Worm (Caenorhabditis elegans) whole organism, midembryonic: ENCODE results near the gene fem-1.

Source experiments
- T22C8.4 ChIP-seq: fragments of 200-800 bp; sonication (Bioruptor generic); IDR thresholded peaks from 2 replicates; pipeline ENCODE4 v1.3.6; 2022; ENCODE audit warnings: missing genetic modification characterization, missing compliant biosample characterization
- cog-1 ChIP-seq: sonication (generic microtip); optimal IDR thresholded peaks from 2 replicates; lab custom pipeline; 2016; ENCODE audit warnings: missing genetic modification characterization, missing compliant biosample characterization
- flt-1 ChIP-seq: fragments of 200-800 bp; sonication (Bioruptor generic); IDR thresholded peaks from 2 replicates; pipeline ENCODE4 v1.3.6; 2022; ENCODE audit warnings: missing genetic modification characterization, missing compliant biosample characterization
- klf-2 ChIP-seq: fragments of 200-800 bp; sonication (Bioruptor generic); conservative IDR thresholded peaks from 2 replicates; pipeline ENCODE4 v1.3.6; 2022; ENCODE audit warnings: missing genetic modification reagents, missing genetic modification characterization, missing compliant biosample characterization
- med-1 ChIP-seq: sonication (generic microtip); optimal IDR thresholded peaks from 2 replicates; lab custom pipeline; 2017; ENCODE audit warnings: missing genetic modification characterization, mild to moderate bottlenecking, missing compliant biosample characterization, antibody characterized with exemption, missing genetic modification reagents; ENCODE audit not compliant: insufficient read depth
- ref-1 ChIP-seq: fragments of 200-800 bp; sonication (Bioruptor generic); conservative IDR thresholded peaks from 2 replicates; pipeline ENCODE4 v1.3.6; 2022; ENCODE audit warnings: missing genetic modification reagents, missing genetic modification characterization, missing compliant biosample characterization
- tab-1 ChIP-seq: fragments of 200-800 bp; sonication (Bioruptor generic); IDR thresholded peaks from 2 replicates; pipeline ENCODE4 v1.3.6; 2022; ENCODE audit warnings: missing genetic modification characterization, missing compliant biosample characterization
- ztf-23 ChIP-seq: fragments of 200-800 bp; sonication (Bioruptor generic); IDR thresholded peaks from 2 replicates; pipeline ENCODE4 v1.3.6; 2022; ENCODE audit warnings: missing genetic modification reagents, missing genetic modification characterization, missing compliant biosample characterization
- ztf-29 ChIP-seq: fragments of 200-800 bp; sonication (Bioruptor generic); IDR thresholded peaks from 2 replicates; pipeline ENCODE4 v1.3.6; 2022; ENCODE audit warnings: missing genetic modification reagents, missing genetic modification characterization, missing compliant biosample characterization

The fem-1 gene

ce11 chrIV:5534596-5534995 lies 3.2 kb downstream of the fem-1 start:
- TF ChIP-seq flt-1 (GFP tag; lab: Robert Waterston, UW) (no peak), klf-2 (GFP tag; lab: Robert Waterston, UW) (no peak), ref-1 (no peak), med-1 (GFP tag; lab: Kevin White, UChicago) (no peak), ztf-29 (GFP tag; lab: Robert Waterston, UW) (no peak), T22C8.4 (GFP tag; lab: Robert Waterston, UW) (no peak), cog-1 (tag; lab: Kevin White, UChicago) (no peak), ztf-23 (GFP tag; lab: Robert Waterston, UW) (no peak), tab-1 (GFP tag; lab: Robert Waterston, UW) (no peak)

- no peak for TF ChIP-seq T22C8.4 (GFP tag; lab: Robert Waterston, UW)
- no peak for TF ChIP-seq cog-1 (tag; lab: Kevin White, UChicago)
- no peak for TF ChIP-seq klf-2 (GFP tag; lab: Robert Waterston, UW)
- no peak for TF ChIP-seq ref-1
Measured at ce11 chrIV:5533556-5533955, 4.2 kb downstream of the fem-1 start.

- TF ChIP-seq tab-1 (GFP tag; lab: Robert Waterston, UW) (no peak), ztf-23 (GFP tag; lab: Robert Waterston, UW) (no peak), cog-1 (tag; lab: Kevin White, UChicago) (no peak), flt-1 (GFP tag; lab: Robert Waterston, UW) (no peak), med-1 (GFP tag; lab: Kevin White, UChicago) (no peak), T22C8.4 (GFP tag; lab: Robert Waterston, UW) (no peak), klf-2 (GFP tag; lab: Robert Waterston, UW) (no peak), ztf-29 (GFP tag; lab: Robert Waterston, UW) (no peak), ref-1 (no peak)
Measured at ce11 chrIV:5530980-5531379, 6.8 kb downstream of the fem-1 start.

- TF ChIP-seq tab-1 (GFP tag; lab: Robert Waterston, UW) (no peak), ztf-29 (GFP tag; lab: Robert Waterston, UW) (no peak), med-1 (GFP tag; lab: Kevin White, UChicago) (no peak), flt-1 (GFP tag; lab: Robert Waterston, UW) (no peak), ref-1 (no peak), ztf-23 (GFP tag; lab: Robert Waterston, UW) (no peak), klf-2 (GFP tag; lab: Robert Waterston, UW) (no peak), cog-1 (tag; lab: Kevin White, UChicago) (no peak), T22C8.4 (GFP tag; lab: Robert Waterston, UW) (no peak)
Measured at ce11 chrIV:5528285-5528684, 9.5 kb downstream of the fem-1 start, which contains the start of gene unc-5. TSS of gene unc-5 (minus strand) at chrIV:5528338.

- 0 out of 2 replicates have a peak, but pooled peaks have one; percentile 23 for TF ChIP-seq klf-2 (GFP tag; lab: Robert Waterston, UW)
- TF ChIP-seq cog-1 (tag; lab: Kevin White, UChicago): peak; percentile 45
- no peak for TF ChIP-seq ref-1
- no peak for TF ChIP-seq ztf-29 (GFP tag; lab: Robert Waterston, UW)
- TF ChIP-seq ztf-23 (GFP tag; lab: Robert Waterston, UW): no peak
- no peak for TF ChIP-seq med-1 (GFP tag; lab: Kevin White, UChicago)
- TF ChIP-seq T22C8.4 (GFP tag; lab: Robert Waterston, UW): no peak
- TF ChIP-seq tab-1 (GFP tag; lab: Robert Waterston, UW): no peak
- no peak for TF ChIP-seq flt-1 (GFP tag; lab: Robert Waterston, UW)
Measured at ce11 chrIV:5526711-5527383, 10.9 kb downstream of the fem-1 start.

ce11 chrIV:5519044-5519443 lies 18.7 kb downstream of the fem-1 start:
- TF ChIP-seq T22C8.4 (GFP tag; lab: Robert Waterston, UW) (no peak), ref-1 (no peak), tab-1 (GFP tag; lab: Robert Waterston, UW) (no peak), ztf-23 (GFP tag; lab: Robert Waterston, UW) (no peak), ztf-29 (GFP tag; lab: Robert Waterston, UW) (no peak), flt-1 (GFP tag; lab: Robert Waterston, UW) (no peak), cog-1 (tag; lab: Kevin White, UChicago) (no peak), med-1 (GFP tag; lab: Kevin White, UChicago) (no peak), klf-2 (GFP tag; lab: Robert Waterston, UW) (no peak)

ce11 chrIV:5514789-5515188 lies 23.0 kb downstream of the fem-1 start:
- no peak for TF ChIP-seq tab-1 (GFP tag; lab: Robert Waterston, UW)
- TF ChIP-seq klf-2 (GFP tag; lab: Robert Waterston, UW): no peak
- TF ChIP-seq ztf-23 (GFP tag; lab: Robert Waterston, UW): no peak
- no peak for TF ChIP-seq med-1 (GFP tag; lab: Kevin White, UChicago)
- no peak for TF ChIP-seq ref-1
- no peak for TF ChIP-seq flt-1 (GFP tag; lab: Robert Waterston, UW)

ce11 chrIV:5507754-5508153 lies 30.0 kb downstream of the fem-1 start:
- TF ChIP-seq med-1 (GFP tag; lab: Kevin White, UChicago): no peak
- TF ChIP-seq cog-1 (tag; lab: Kevin White, UChicago): peak; percentile 19
- TF ChIP-seq ztf-23 (GFP tag; lab: Robert Waterston, UW): no peak

ce11 chrIV:5506642-5507041 lies 31.1 kb downstream of the fem-1 start:
- TF ChIP-seq ztf-29 (GFP tag; lab: Robert Waterston, UW) (no peak), ref-1 (no peak), med-1 (GFP tag; lab: Kevin White, UChicago) (no peak), flt-1 (GFP tag; lab: Robert Waterston, UW) (no peak), klf-2 (GFP tag; lab: Robert Waterston, UW) (no peak), cog-1 (tag; lab: Kevin White, UChicago) (no peak)
